Fruit fly (Drosophila melanogaster) whole organism, embryonic: ENCODE measurements around the gene CG32639.
A peak's percentile ranks its signal among the peaks of the same experiment; 100 is the strongest.

ENCODE experiments used
- B-H2 ChIP-seq: fragments of 200-800 bp; sonication (Bioruptor generic); optimal IDR thresholded peaks from 2 replicates; lab custom pipeline; 2018; ENCODE audit warnings: missing biosample characterization, mild to moderate bottlenecking, missing genetic modification characterization
- CG11723 ChIP-seq: fragments of 200-800 bp; sonication (Bioruptor generic); optimal IDR thresholded peaks from 2 replicates; lab custom pipeline; 2017; ENCODE audit warnings: missing biosample characterization, mild to moderate bottlenecking, missing genetic modification characterization
- CG12769 ChIP-seq: fragments of 200-800 bp; sonication (Bioruptor generic); optimal IDR thresholded peaks from 2 replicates; lab custom pipeline; 2019; ENCODE audit warnings: missing biosample characterization, mild to moderate bottlenecking, missing genetic modification characterization, moderate library complexity
- CG14710 ChIP-seq: fragments of 200-800 bp; sonication (Bioruptor generic); optimal IDR thresholded peaks from 3 replicates; lab custom pipeline; 2019; ENCODE audit warnings: missing biosample characterization, mild to moderate bottlenecking, missing genetic modification characterization, moderate library complexity
- CG17612 ChIP-seq: fragments of 200-800 bp; sonication (Bioruptor generic); IDR thresholded peaks from 2 replicates; pipeline ENCODE4 v1.3.6; 2022; ENCODE audit warnings: missing biosample characterization, missing genetic modification characterization
- CG34376 ChIP-seq: fragments of 200-800 bp; sonication (Bioruptor generic); optimal IDR thresholded peaks from 2 replicates; lab custom pipeline; 2018; ENCODE audit warnings: missing biosample characterization, mild to moderate bottlenecking, missing genetic modification characterization
- CG3847 ChIP-seq: fragments of 200-800 bp; sonication (Bioruptor generic); IDR thresholded peaks from 2 replicates; pipeline ENCODE4 v1.3.6; 2022; ENCODE audit warnings: missing biosample characterization, missing genetic modification characterization
- CG42726 ChIP-seq: fragments of 200-800 bp; sonication (Bioruptor generic); IDR thresholded peaks from 2 replicates; pipeline ENCODE4 v1.3.6; 2022; ENCODE audit warnings: missing biosample characterization, missing genetic modification characterization; ENCODE audit not compliant: partially characterized antibody
- CG4707 ChIP-seq: fragments of 200-800 bp; sonication (Bioruptor generic); optimal IDR thresholded peaks from 2 replicates; lab custom pipeline; 2018; ENCODE audit warnings: missing biosample characterization, mild to moderate bottlenecking, missing genetic modification characterization, moderate library complexity
- CG6854 ChIP-seq: fragments of 200-800 bp; sonication (Bioruptor generic); optimal IDR thresholded peaks from 3 replicates; lab custom pipeline; 2017; ENCODE audit warnings: missing biosample characterization, mild to moderate bottlenecking, missing genetic modification characterization
- CG7556 ChIP-seq: fragments of 200-800 bp; sonication (Bioruptor generic); optimal IDR thresholded peaks from 2 replicates; lab custom pipeline; 2017; ENCODE audit warnings: missing biosample characterization, mild to moderate bottlenecking, missing genetic modification characterization
- CG8089 ChIP-seq: fragments of 200-800 bp; sonication (Bioruptor generic); optimal IDR thresholded peaks from 3 replicates; lab custom pipeline; 2016; ENCODE audit warnings: missing biosample characterization, missing genetic modification characterization
- CG8765 ChIP-seq: fragments of 200-800 bp; sonication (Bioruptor generic); IDR thresholded peaks from 2 replicates; pipeline ENCODE4 v1.3.6; 2022; ENCODE audit warnings: missing biosample characterization, missing genetic modification characterization
- CG9797 ChIP-seq: fragments of 200-800 bp; sonication (Bioruptor generic); optimal IDR thresholded peaks from 3 replicates; lab custom pipeline; 2018; ENCODE audit warnings: missing biosample characterization, mild to moderate bottlenecking, missing genetic modification characterization
- CG9932 ChIP-seq: fragments of 200-800 bp; sonication (Bioruptor generic); IDR thresholded peaks from 2 replicates; pipeline ENCODE4 v1.3.6; 2022; ENCODE audit warnings: missing biosample characterization, missing genetic modification characterization
- CrebB ChIP-seq: fragments of 200-800 bp; sonication (Bioruptor generic); optimal IDR thresholded peaks from 3 replicates; lab custom pipeline; 2018; ENCODE audit warnings: missing biosample characterization, mild to moderate bottlenecking, missing genetic modification characterization
- Dp ChIP-seq: fragments of 200-800 bp; sonication (Bioruptor generic); optimal IDR thresholded peaks from 2 replicates; lab custom pipeline; 2018; ENCODE audit warnings: missing biosample characterization, mild to moderate bottlenecking, missing genetic modification characterization, moderate library complexity
- Eip74EF ChIP-seq, 2 experiments: fragments of 200-800 bp in 1 of 2; fragments of >200 bp in 1 of 2; sonication (Bioruptor generic) in 1 of 2; optimal IDR thresholded peaks; 2 replicates each; lab custom pipeline; 2017 to 2019; ENCODE audit warnings: missing biosample characterization in 2 of 2, missing genetic modification characterization in 2 of 2, mild to moderate bottlenecking in 1 of 2, moderate library complexity in 1 of 2
- Fer1 ChIP-seq: fragments of 200-800 bp; sonication (Bioruptor generic); optimal IDR thresholded peaks from 2 replicates; lab custom pipeline; 2017; ENCODE audit warnings: missing biosample characterization, mild to moderate bottlenecking, missing genetic modification characterization
- HHEX ChIP-seq: fragments of 200-800 bp; sonication (Bioruptor generic); optimal IDR thresholded peaks from 3 replicates; lab custom pipeline; 2017; ENCODE audit warnings: missing biosample characterization, mild to moderate bottlenecking, missing genetic modification characterization, missing genetic modification reagents
- Hmr ChIP-seq: fragments of 200-800 bp; sonication (Bioruptor generic); optimal IDR thresholded peaks from 3 replicates; lab custom pipeline; 2017; ENCODE audit warnings: mild to moderate bottlenecking, missing biosample characterization, missing genetic modification reagents, missing genetic modification characterization
- MESR4 ChIP-seq: fragments of 200-800 bp; sonication (Bioruptor generic); optimal IDR thresholded peaks from 2 replicates; lab custom pipeline; 2018; ENCODE audit warnings: missing biosample characterization, mild to moderate bottlenecking, missing genetic modification characterization, moderate library complexity
- Med ChIP-seq: fragments of 200-800 bp; sonication (Bioruptor generic); peaks from one replicate; lab custom pipeline; 2016; ENCODE audit warnings: missing biosample characterization, missing genetic modification characterization, mild to moderate bottlenecking, inconsistent platforms, moderate library complexity
- Meics ChIP-seq: fragments of 200-800 bp; sonication (Bioruptor generic); optimal IDR thresholded peaks from 2 replicates; lab custom pipeline; 2017; ENCODE audit warnings: missing biosample characterization, mild to moderate bottlenecking, missing genetic modification characterization
- Pdp1 ChIP-seq, 2 experiments: fragments of 200-800 bp; sonication (Bioruptor generic); optimal IDR thresholded peaks; 3 replicates each; lab custom pipeline; 2016; ENCODE audit warnings: missing biosample characterization in 2 of 2, missing genetic modification characterization in 2 of 2, mild to moderate bottlenecking in 1 of 2, moderate library complexity in 1 of 2
- ap ChIP-seq: fragments of 200-800 bp; sonication (Bioruptor generic); IDR thresholded peaks from 2 replicates; pipeline ENCODE4 v1.3.6; 2022; ENCODE audit warnings: missing biosample characterization, missing genetic modification characterization
- bcd ChIP-seq: fragments of 200-800 bp; sonication (Bioruptor generic); optimal IDR thresholded peaks from 2 replicates; lab custom pipeline; 2017; ENCODE audit warnings: missing biosample characterization, mild to moderate bottlenecking, missing genetic modification characterization
- caup ChIP-seq: fragments of 200-800 bp; sonication (Bioruptor generic); optimal IDR thresholded peaks from 3 replicates; lab custom pipeline; 2017; ENCODE audit warnings: missing biosample characterization, mild to moderate bottlenecking, missing genetic modification characterization, moderate library complexity; ENCODE audit not compliant: severe bottlenecking
- cg ChIP-seq: fragments of 200-800 bp; sonication (Bioruptor generic); optimal IDR thresholded peaks from 3 replicates; lab custom pipeline; 2019; ENCODE audit warnings: missing biosample characterization, mild to moderate bottlenecking, missing genetic modification characterization, moderate library complexity
- dati ChIP-seq: fragments of 200-800 bp; sonication (Bioruptor generic); IDR thresholded peaks from 2 replicates; pipeline ENCODE4 v1.3.6; 2022; ENCODE audit warnings: missing biosample characterization, missing genetic modification characterization
- dmrt11E ChIP-seq: fragments of 200-800 bp; sonication (Bioruptor generic); optimal IDR thresholded peaks from 3 replicates; lab custom pipeline; 2018; ENCODE audit warnings: missing biosample characterization, mild to moderate bottlenecking, missing genetic modification characterization, moderate library complexity
- dpn ChIP-seq, 2 experiments: fragments of 200-800 bp; sonication (Bioruptor generic); optimal IDR thresholded peaks; 3 replicates each; lab custom pipeline; 2016; ENCODE audit warnings: missing biosample characterization in 2 of 2, missing genetic modification characterization in 2 of 2
- fd64A ChIP-seq: fragments of 200-800 bp; sonication (Bioruptor generic); optimal IDR thresholded peaks from 3 replicates; lab custom pipeline; 2018; ENCODE audit warnings: missing biosample characterization, mild to moderate bottlenecking, missing genetic modification characterization
- gem ChIP-seq: fragments of 200-800 bp; sonication (Bioruptor generic); optimal IDR thresholded peaks from 2 replicates; lab custom pipeline; 2019; ENCODE audit warnings: missing biosample characterization, mild to moderate bottlenecking, missing genetic modification characterization, moderate library complexity
- gsb ChIP-seq: fragments of 200-800 bp; sonication (Bioruptor generic); IDR thresholded peaks from 2 replicates; pipeline ENCODE4 v1.3.6; 2022; ENCODE audit warnings: missing biosample characterization, missing genetic modification characterization
- hb ChIP-seq: fragments of 200-800 bp; sonication (Bioruptor generic); IDR thresholded peaks from 3 replicates; pipeline ENCODE4 v1.3.6; 2022; ENCODE audit warnings: missing biosample characterization, missing genetic modification characterization; ENCODE audit not compliant: partially characterized antibody
- ken ChIP-seq: fragments of 200-800 bp; sonication (Bioruptor generic); IDR thresholded peaks from 3 replicates; pipeline ENCODE4 v1.3.6; 2022; ENCODE audit warnings: missing biosample characterization, missing genetic modification characterization
- lab ChIP-seq: fragments of 200-800 bp; sonication (Bioruptor generic); optimal IDR thresholded peaks from 3 replicates; lab custom pipeline; 2017; ENCODE audit warnings: missing biosample characterization, missing genetic modification characterization, mild to moderate bottlenecking, moderate library complexity, missing genetic modification reagents
- nerfin-1 ChIP-seq: fragments of 200-800 bp; sonication (Bioruptor generic); optimal IDR thresholded peaks from 3 replicates; lab custom pipeline; 2019; ENCODE audit warnings: missing biosample characterization, mild to moderate bottlenecking, missing genetic modification characterization, moderate library complexity
- row ChIP-seq: fragments of 200-800 bp; sonication (Bioruptor generic); IDR thresholded peaks from 3 replicates; pipeline ENCODE4 v1.3.6; 2022; ENCODE audit warnings: missing biosample characterization, missing genetic modification characterization
- run ChIP-seq: fragments of 200-800 bp; sonication (Bioruptor generic); optimal IDR thresholded peaks from 3 replicates; lab custom pipeline; 2018; ENCODE audit warnings: missing biosample characterization, mild to moderate bottlenecking, missing genetic modification characterization
- sens ChIP-seq: fragments of 200-800 bp; sonication (Bioruptor generic); peaks from one replicate; lab custom pipeline; 2016; ENCODE audit warnings: missing biosample characterization, missing genetic modification characterization
- slou ChIP-seq: fragments of 200-800 bp; sonication (Bioruptor generic); optimal IDR thresholded peaks from 3 replicates; lab custom pipeline; 2016; ENCODE audit warnings: missing biosample characterization, missing genetic modification characterization
- stc ChIP-seq: fragments of 200-800 bp; sonication (Bioruptor generic); IDR thresholded peaks from 2 replicates; pipeline ENCODE4 v1.3.6; 2022; ENCODE audit warnings: missing biosample characterization, missing genetic modification characterization
- sug ChIP-seq: fragments of 200-800 bp; optimal IDR thresholded peaks from 2 replicates; lab custom pipeline; 2019; ENCODE audit warnings: missing biosample characterization, mild to moderate bottlenecking, missing genetic modification characterization, moderate library complexity
- tio ChIP-seq: fragments of 200-800 bp; sonication (Bioruptor generic); optimal IDR thresholded peaks from 2 replicates; lab custom pipeline; 2017; ENCODE audit warnings: missing biosample characterization, missing genetic modification characterization, inconsistent platforms
- ttk ChIP-seq: fragments of 200-800 bp; sonication (Bioruptor generic); IDR thresholded peaks from 2 replicates; pipeline ENCODE4 v2.1.2; 2022; ENCODE audit warnings: missing biosample characterization, missing genetic modification characterization
- tx ChIP-seq: fragments of 200-800 bp; sonication (Bioruptor generic); optimal IDR thresholded peaks from 2 replicates; lab custom pipeline; 2016; ENCODE audit warnings: missing biosample characterization, missing genetic modification characterization
- vfl ChIP-seq: fragments of 200-800 bp; sonication (Bioruptor generic); optimal IDR thresholded peaks from 2 replicates; lab custom pipeline; 2016; ENCODE audit warnings: missing biosample characterization, missing genetic modification characterization

The CG32639 gene

dm6 chrX:13281244-13281877 is 45.0 kb upstream of the CG32639 start:
- TF ChIP-seq CG3847 (GFP tag; lab: Robert Waterston, UW) (no peak), CG9932 (GFP tag; lab: Robert Waterston, UW) (0 out of 2 replicates have a peak, but pooled peaks have one; percentile 6), dati (GFP tag; lab: Robert Waterston, UW) (no peak), sug (no peak), sens (peak; percentile 77), Dp (GFP tag; lab: Kevin White, UChicago) (no peak), lab (GFP tag; lab: Kevin White, UChicago) (peak; percentile 59), dmrt11E (no peak), CG12769 (peak; percentile 45), MESR4 (no peak), ken (GFP tag; lab: Robert Waterston, UW) (no peak), CG7556 (GFP tag; lab: Kevin White, UChicago) (peak; percentile 6), HHEX (no peak), CG17612 (GFP tag; lab: Robert Waterston, UW) (no peak), dpn (GFP tag; optimal IDR thresholded peaks at IDR 0.05; lab: Kevin White, UChicago) (peak in 1 of 2 experiments; percentile 4), B-H2 (GFP tag; lab: Kevin White, UChicago) (peak; percentile 5), CG8765 (no peak), fd64A (GFP tag; lab: Kevin White, UChicago) (peak; percentile 16), stc (no peak), CG8089 (GFP tag; lab: Kevin White, UChicago) (no peak), CG9797 (GFP tag; lab: Kevin White, UChicago) (no peak), caup (no peak), Eip74EF (GFP tag; optimal IDR thresholded peaks at IDR 0.05; lab: Kevin White, UChicago) (peak in 1 of 2 experiments; percentile 10), ap (GFP tag; lab: Robert Waterston, UW) (no peak), tx (GFP tag; lab: Kevin White, UChicago) (peak; percentile 8), Med (GFP tag; lab: Kevin White, UChicago) (peak; percentile 40), run (no peak), slou (GFP tag; lab: Kevin White, UChicago) (no peak), vfl (no peak), CrebB (tag; lab: Kevin White, UChicago) (no peak), tio (GFP tag; lab: Kevin White, UChicago) (no peak), bcd (GFP tag; lab: Kevin White, UChicago) (no peak), CG11723 (GFP tag; lab: Kevin White, UChicago) (no peak), gem (tag; lab: Kevin White, UChicago) (peak; percentile 17), CG42726 (GFP tag; lab: Robert Waterston, UW) (0 out of 2 replicates have a peak, but pooled peaks have one; percentile 9), ttk (GFP tag; lab: Robert Waterston, UW) (no peak), Meics (GFP tag; lab: Kevin White, UChicago) (peak; percentile 3), Pdp1 (GFP tag; optimal IDR thresholded peaks at IDR 0.05; lab: Kevin White, UChicago) (peak in 1 of 2 experiments; percentile 37), CG14710 (tag; lab: Kevin White, UChicago) (no peak), row (GFP tag; lab: Robert Waterston, UW) (0 out of 3 replicates have a peak, but pooled peaks have one; percentile 17), CG4707 (GFP tag; lab: Kevin White, UChicago) (peak; percentile 4), CG6854 (GFP tag; lab: Kevin White, UChicago) (no peak), Hmr (GFP tag; lab: Kevin White, UChicago) (peak; percentile 5), CG34376 (peak; percentile 16), gsb (GFP tag; lab: Robert Waterston, UW) (no peak), hb (GFP tag; lab: Robert Waterston, UW) (no peak), Fer1 (GFP tag; lab: Kevin White, UChicago) (peak; percentile 16), nerfin-1 (no peak), cg (GFP tag; lab: Kevin White, UChicago) (peak; percentile 38)
